Worm (Caenorhabditis elegans): Measurements from ENCODE around the gene nspc-12.

ce11 chrX:12326424-12326823 lies 30.1 kb downstream of the nspc-12 start, which contains the start of gene srd-41:
- TF ChIP-seq tab-1 (GFP tag; IDR thresholded peaks at IDR 0.05) (no peak), flt-1 (GFP tag; IDR thresholded peaks at IDR 0.05) (no peak), cog-1 (tag; optimal IDR thresholded peaks at IDR 0.05) (no peak), klf-2 (GFP tag; conservative IDR thresholded peaks at IDR 0.05) (no peak), ref-1 (GFP tag; conservative IDR thresholded peaks at IDR 0.05) (no peak), med-1 (GFP tag; optimal IDR thresholded peaks at IDR 0.05; ENCODE audit: insufficient read depth) (no peak)

All from whole organism, midembryonic.